Worm (Caenorhabditis elegans): Measurements from ENCODE around the gene K08D8.2.
"Not testable (repeated sequence)": the region's sequence is repeated elsewhere in the genome, so short reads cannot be mapped to it uniquely, and the experiment has no call there.

K08D8.2 gene

DNA sequence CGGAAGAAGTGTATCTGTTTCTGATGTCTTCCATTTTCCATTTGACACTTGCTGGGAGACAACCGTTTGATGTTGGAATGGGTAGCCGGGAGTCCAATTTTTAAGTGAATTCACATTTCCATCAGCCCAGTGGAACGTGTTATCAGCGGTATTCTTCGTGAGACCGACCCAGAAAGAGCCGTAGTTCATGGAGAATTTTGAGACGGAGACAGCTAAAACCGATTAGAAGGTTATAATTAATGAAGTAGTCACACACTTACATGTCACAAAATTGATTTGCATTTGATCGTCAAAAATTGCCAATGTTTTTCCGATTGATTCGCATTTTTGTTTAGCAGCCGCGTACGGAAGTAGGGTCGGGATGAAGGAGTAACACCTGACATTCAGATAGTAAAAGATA, 33.5 kb upstream of the K08D8.2 start:
- peak; percentile 88 for TF ChIP-seq nhr-80 (tag; optimal IDR thresholded peaks at IDR 0.05)
- peak in 1 of 2 experiments; percentile 16 for TF ChIP-seq let-607 (tag; optimal IDR thresholded peaks at IDR 0.05)
- no peak for TF ChIP-seq ceh-79 (tag; optimal IDR thresholded peaks at IDR 0.05)
- no peak for TF ChIP-seq ceh-58 (GFP tag; IDR thresholded peaks at IDR 0.05)
- peak; percentile 26 for TF ChIP-seq ets-4 (GFP tag; optimal IDR thresholded peaks at IDR 0.05)

DNA sequence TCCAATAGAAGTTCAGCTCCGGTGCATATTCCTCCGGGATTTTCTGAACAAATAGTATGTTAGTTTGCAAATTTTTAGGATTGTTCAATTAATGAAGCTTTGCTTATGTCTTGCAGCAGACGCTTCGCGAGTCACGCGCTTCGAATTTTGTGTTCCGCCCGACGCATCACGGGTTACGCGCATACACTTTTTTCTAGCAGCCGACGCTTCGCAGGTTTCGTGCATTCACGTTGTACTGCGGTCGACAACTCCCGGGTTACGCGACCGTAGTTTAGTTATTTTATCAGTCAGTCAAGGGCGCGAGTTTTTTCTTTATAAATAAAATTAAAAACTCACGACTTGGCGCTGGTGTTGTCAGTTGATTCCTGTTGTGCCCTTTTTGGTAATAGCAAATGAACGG, 33.0 kb upstream of the K08D8.2 start:
- TF ChIP-seq mes-4 (tag; optimal IDR thresholded peaks at IDR 0.05) = no peak
- TF ChIP-seq repo-1 (tag; optimal IDR thresholded peaks at IDR 0.05) = no peak
- TF ChIP-seq unc-62 (GFP tag; optimal IDR thresholded peaks at IDR 0.05) = no peak
- TF ChIP-seq Y53F4B.3 (GFP tag; IDR thresholded peaks at IDR 0.05) = no peak
- TF ChIP-seq snpc-4 (GFP tag; optimal IDR thresholded peaks at IDR 0.05) = no peak
- peak; percentile 46 to 89 (median 70) for TF ChIP-seq snpc-4 (tag; optimal IDR thresholded peaks at IDR 0.05)
- no peak for TF ChIP-seq him-1 (tag; optimal IDR thresholded peaks at IDR 0.05)
- TF ChIP-seq Y67H2A.10 (GFP tag; conservative IDR thresholded peaks at IDR 0.05) = no peak
- TF ChIP-seq hmg-1.2 (GFP tag; IDR thresholded peaks at IDR 0.05) = no peak; the same call in 1 of the 2 replicates
- TF ChIP-seq ztf-26 (tag; optimal IDR thresholded peaks at IDR 0.05) = no peak
- 0 out of 2 replicates have a peak, but pooled peaks have one; percentile 25 for TF ChIP-seq F37B4.10 (GFP tag; IDR thresholded peaks at IDR 0.05)

DNA sequence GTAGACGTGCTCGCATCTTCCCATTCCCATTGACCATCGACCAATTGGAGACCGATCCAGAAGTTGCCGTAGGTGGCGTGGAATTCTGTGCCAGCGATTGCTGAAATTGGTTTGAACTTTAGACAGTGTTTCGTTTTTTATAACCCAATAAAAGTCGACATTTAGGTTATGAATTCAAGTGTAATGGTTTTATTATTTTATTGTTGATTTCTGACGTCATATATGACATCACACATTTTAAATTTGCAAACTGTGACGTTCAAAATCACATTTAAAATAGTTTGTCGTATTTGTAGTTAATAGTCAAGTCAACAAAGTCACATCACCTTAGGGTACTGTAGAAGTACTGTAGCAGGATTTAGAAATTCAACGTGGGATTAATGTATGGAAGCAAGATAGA, 32.5 kb upstream of the K08D8.2 start:
- TF ChIP-seq hlh-26 (GFP tag; conservative IDR thresholded peaks at IDR 0.05) = no peak
- TF ChIP-seq F49E8.2 (tag; optimal IDR thresholded peaks at IDR 0.05; ENCODE audit: insufficient read depth) = no peak
- no peak for TF ChIP-seq nhr-27 (tag; optimal IDR thresholded peaks at IDR 0.05)

DNA sequence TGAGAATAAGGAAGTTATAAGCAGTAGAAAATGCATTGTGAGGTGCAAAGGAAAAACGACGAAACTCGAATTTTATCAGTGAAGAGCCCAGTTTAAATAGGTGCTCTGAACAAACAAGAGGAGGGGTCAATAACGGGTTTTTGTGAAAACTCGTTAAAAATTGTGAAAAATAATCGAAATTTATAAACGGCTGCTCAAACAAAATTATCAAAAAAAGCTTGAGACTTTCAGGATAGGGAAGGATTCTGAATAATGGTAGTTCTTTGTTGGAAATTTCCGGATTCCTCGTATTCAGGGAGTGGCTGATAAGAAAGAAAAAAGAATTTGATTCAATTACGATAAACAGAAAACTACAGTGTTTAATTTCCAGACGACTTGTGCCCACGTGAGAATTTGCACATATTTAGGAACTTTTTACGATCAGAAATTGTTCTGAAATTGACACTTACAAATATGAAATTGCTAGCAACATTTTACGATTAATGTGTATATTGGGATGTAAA, 31.4 kb upstream of the K08D8.2 start, which contains the start of gene clec-187:
TSS of gene clec-187 (minus strand) at position 51 of the 503 bp plus-strand sequence.
- TF ChIP-seq efl-1 (GFP tag; optimal IDR thresholded peaks at IDR 0.05) (no peak), B0035.1 (tag; optimal IDR thresholded peaks at IDR 0.05) (no peak), nhr-179 (tag; optimal IDR thresholded peaks at IDR 0.05) (no peak), nhr-80 (tag; optimal IDR thresholded peaks at IDR 0.05) (no peak), madf-8 (GFP tag; conservative IDR thresholded peaks at IDR 0.05) (no peak), lir-1 (GFP tag; conservative IDR thresholded peaks at IDR 0.05) (no peak), mxl-1 (tag; optimal IDR thresholded peaks at IDR 0.05) (no peak), T07F8.4 (tag; optimal IDR thresholded peaks at IDR 0.05) (no peak)

DNA sequence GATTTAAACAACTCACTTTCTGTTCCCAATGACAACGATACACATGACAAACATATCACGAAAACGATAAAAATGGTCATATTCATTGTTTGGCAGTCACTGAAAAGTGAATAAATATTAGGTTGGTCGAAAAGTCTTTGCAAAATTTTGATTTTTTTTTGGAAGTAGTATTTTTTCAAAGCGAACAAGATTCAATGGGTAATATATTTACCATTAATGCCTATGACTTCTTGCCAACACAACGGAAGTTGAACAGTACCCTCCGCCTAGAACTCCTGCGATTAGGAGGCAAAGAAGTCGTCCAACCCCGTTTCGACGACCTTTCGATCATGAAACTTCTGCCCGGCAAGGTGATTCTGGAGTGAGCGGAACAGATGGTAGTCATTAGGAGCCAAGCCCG, 27.6 kb upstream of the K08D8.2 start, which contains the start of gene ZK896.1:
TSS of gene ZK896.1 (minus strand) at position 101 of the 400 bp plus-strand sequence.
- TF ChIP-seq nfya-2 (GFP tag; IDR thresholded peaks at IDR 0.05); D2030.7 (GFP tag; IDR thresholded peaks at IDR 0.05); aptf-2 (GFP tag; conservative IDR thresholded peaks at IDR 0.05): not testable (repeated sequence)

DNA sequence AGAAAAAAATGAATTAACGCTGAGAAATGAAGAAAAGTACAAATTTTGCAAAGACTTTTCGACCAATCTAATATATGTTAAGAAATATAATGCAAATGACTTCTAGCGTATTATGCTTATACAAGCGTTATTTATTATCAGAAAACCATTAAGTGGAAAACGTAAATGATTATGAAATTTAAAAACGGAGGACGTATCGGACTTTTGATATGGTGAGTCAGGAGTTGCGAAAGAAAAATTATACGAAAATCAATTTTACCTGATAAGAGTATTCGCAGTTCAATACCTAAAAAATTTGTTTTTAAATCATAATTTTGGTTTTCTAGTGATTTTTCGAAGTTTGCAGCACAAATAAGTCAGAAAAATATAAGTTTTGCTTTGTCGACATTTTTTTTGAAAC, 26.3 kb upstream of the K08D8.2 start:
- TF ChIP-seq dpff-1 (tag; optimal IDR thresholded peaks at IDR 0.05) (no peak), nhr-80 (tag; optimal IDR thresholded peaks at IDR 0.05) (peak; percentile 52)

Data from whole organism, young adult.